Fruit fly (Drosophila melanogaster): Measurements from ENCODE around the gene CG6769.

Gene CG6769

dm6 chrX:17884567-17884966 is 23.8 kb downstream of the CG6769 start (continued):
- TF ChIP-seq CG6683 (GFP tag; optimal IDR thresholded peaks at IDR 0.05) (no peak), phol (tag; optimal IDR thresholded peaks at IDR 0.05) (no peak), stwl (tag; optimal IDR thresholded peaks at IDR 0.05) (peak; percentile 31), Dp (GFP tag; optimal IDR thresholded peaks at IDR 0.05) (no peak), CG7357 (GFP tag; IDR thresholded peaks at IDR 0.05) (no peak), CTCF (GFP tag; optimal IDR thresholded peaks at IDR 0.05) (peak; percentile 89), Six4 (GFP tag; optimal IDR thresholded peaks at IDR 0.05) (no peak), NFAT (GFP tag; IDR thresholded peaks at IDR 0.05) (no peak)

- TF ChIP-seq CG1602 (GFP tag; optimal IDR thresholded peaks at IDR 0.05) (no peak), H2.0 (GFP tag; IDR thresholded peaks at IDR 0.05) (no peak), stwl (tag; optimal IDR thresholded peaks at IDR 0.05) (peak; percentile 20), CG30431 (GFP tag; optimal IDR thresholded peaks at IDR 0.05) (no peak), Hand (GFP tag; optimal IDR thresholded peaks at IDR 0.05) (no peak), chinmo (GFP tag; IDR thresholded peaks at IDR 0.05; ENCODE audit: partially characterized antibody) (0 out of 4 replicates have a peak, but pooled peaks have one; percentile 62), sens (GFP tag) (peak; percentile 55), CG13296 (GFP tag; optimal IDR thresholded peaks at IDR 0.05) (no peak), btn (GFP tag; optimal IDR thresholded peaks at IDR 0.05) (no peak), CG11398 (GFP tag; optimal IDR thresholded peaks at IDR 0.05) (no peak), CG1647 (GFP tag; optimal IDR thresholded peaks at IDR 0.05) (no peak), vnd (GFP tag; IDR thresholded peaks at IDR 0.05; ENCODE audit: partially characterized antibody) (no peak), CG12104 (GFP tag; optimal IDR thresholded peaks at IDR 0.05) (no peak), CG15479 (GFP tag; optimal IDR thresholded peaks at IDR 0.05) (peak; percentile 30), hb (GFP tag; IDR thresholded peaks at IDR 0.05; ENCODE audit: partially characterized antibody) (no peak), CG4282 (GFP tag; optimal IDR thresholded peaks at IDR 0.05) (no peak), ara (GFP tag; IDR thresholded peaks at IDR 0.05) (no peak), stc (GFP tag; IDR thresholded peaks at IDR 0.05) (no peak), Mes4 (GFP tag; optimal IDR thresholded peaks at IDR 0.05) (no peak), CG11504 (tag; optimal IDR thresholded peaks at IDR 0.05) (no peak)
Observed at dm6 chrX:17885295-17885694, 24.5 kb downstream of the CG6769 start.

- TF ChIP-seq CG1602 (GFP tag; optimal IDR thresholded peaks at IDR 0.05), result no peak
- no peak for TF ChIP-seq onecut (GFP tag; IDR thresholded peaks at IDR 0.05)
- TF ChIP-seq nerfin-2 (GFP tag; IDR thresholded peaks at IDR 0.05; ENCODE audit: partially characterized antibody), result no peak
- no peak for TF ChIP-seq CG7987 (GFP tag; optimal IDR thresholded peaks at IDR 0.05)
- no peak for TF ChIP-seq tap (tag; optimal IDR thresholded peaks at IDR 0.05)
- no peak for TF ChIP-seq CG7963 (GFP tag; IDR thresholded peaks at IDR 0.05; ENCODE audit: partially characterized antibody)
- TF ChIP-seq Nf-YA (GFP tag; IDR thresholded peaks at IDR 0.05), result no peak
- TF ChIP-seq HmgZ (tag; optimal IDR thresholded peaks at IDR 0.05), result no peak
- TF ChIP-seq CG4282 (GFP tag; optimal IDR thresholded peaks at IDR 0.05), result no peak
- TF ChIP-seq CG18476 (GFP tag; optimal IDR thresholded peaks at IDR 0.05), result no peak
- TF ChIP-seq cad (GFP tag; optimal IDR thresholded peaks at IDR 0.05), result peak; percentile 29
- no peak for TF ChIP-seq CG11504 (tag; optimal IDR thresholded peaks at IDR 0.05)
- TF ChIP-seq CG31365 (tag; optimal IDR thresholded peaks at IDR 0.05), result no peak
- TF ChIP-seq CG17186 (GFP tag; optimal IDR thresholded peaks at IDR 0.05), result peak; percentile 98
- no peak for TF ChIP-seq Sox102F (GFP tag; optimal IDR thresholded peaks at IDR 0.05)
- TF ChIP-seq Hmr (GFP tag; optimal IDR thresholded peaks at IDR 0.05), result no peak
- TF ChIP-seq Mad (GFP tag; optimal IDR thresholded peaks at IDR 0.05), result no peak
- TF ChIP-seq CG13287 (GFP tag; IDR thresholded peaks at IDR 0.05; ENCODE audit: partially characterized antibody), result no peak
- TF ChIP-seq Trl (optimal IDR thresholded peaks at IDR 0.05), result no peak
- TF ChIP-seq Trl (GFP tag; optimal IDR thresholded peaks at IDR 0.05), result no peak
- peak; percentile 48 for TF ChIP-seq Elba2 (GFP tag; optimal IDR thresholded peaks at IDR 0.05)
- no peak for TF ChIP-seq BEAF-32 (GFP tag; optimal IDR thresholded peaks at IDR 0.05)
- TF ChIP-seq bigmax (GFP tag; optimal IDR thresholded peaks at IDR 0.05), result peak; percentile 95
- no peak for TF ChIP-seq zen (tag; optimal IDR thresholded peaks at IDR 0.05)
- TF ChIP-seq CG17568 (GFP tag; optimal IDR thresholded peaks at IDR 0.05), result no peak
- no peak for TF ChIP-seq CG16863 (GFP tag; optimal IDR thresholded peaks at IDR 0.05)
- no peak for TF ChIP-seq odd (GFP tag; optimal IDR thresholded peaks at IDR 0.05)
Observed at dm6 chrX:17886107-17886448, 25.3 kb downstream of the CG6769 start.

All from whole organism, embryonic.